Worm (Caenorhabditis elegans) whole organism, late embryonic: ENCODE measurements around the gene F49H12.4.
A peak's percentile ranks its signal among the peaks of the same experiment; 100 is the strongest.

ENCODE experiments used
- C08G9.2 ChIP-seq: sonication (generic microtip); optimal IDR thresholded peaks from 2 replicates; lab custom pipeline; 2016; ENCODE audit warnings: mild to moderate bottlenecking, missing genetic modification characterization, moderate library complexity, missing compliant biosample characterization
- F13H6.1 ChIP-seq: sonication (generic microtip); optimal IDR thresholded peaks from 2 replicates; lab custom pipeline; 2016; ENCODE audit warnings: missing genetic modification characterization, missing compliant biosample characterization
- K02D7.2 ChIP-seq: sonication (generic microtip); optimal IDR thresholded peaks from 2 replicates; lab custom pipeline; 2017; ENCODE audit warnings: mild to moderate bottlenecking, missing genetic modification characterization, missing compliant biosample characterization
- K09A11.1 ChIP-seq: sonication (generic microtip); optimal IDR thresholded peaks from 2 replicates; lab custom pipeline; 2017; ENCODE audit warnings: antibody characterized with exemption, mild to moderate bottlenecking, missing genetic modification characterization, missing compliant biosample characterization; ENCODE audit not compliant: insufficient read depth
- ceh-19 ChIP-seq: fragments of 200-800 bp; sonication (Bioruptor generic); optimal IDR thresholded peaks from 2 replicates; lab custom pipeline; 2018; ENCODE audit warnings: mild to moderate bottlenecking, missing genetic modification characterization, missing compliant biosample characterization
- ceh-2 ChIP-seq: sonication (generic microtip); optimal IDR thresholded peaks from 2 replicates; lab custom pipeline; 2016; ENCODE audit warnings: missing genotype, missing genetic modification characterization, missing compliant biosample characterization
- ceh-22 ChIP-seq: sonication (generic microtip); optimal IDR thresholded peaks from 2 replicates; lab custom pipeline; 2017; ENCODE audit warnings: missing biosample characterization, missing genetic modification characterization
- ceh-24 ChIP-seq: sonication (generic microtip); optimal IDR thresholded peaks from 2 replicates; lab custom pipeline; 2016; ENCODE audit warnings: mild to moderate bottlenecking, missing genetic modification characterization, missing compliant biosample characterization
- ceh-30 ChIP-seq: fragments of 150-350 bp; optimal IDR thresholded peaks from 2 replicates; lab custom pipeline; 2014; ENCODE audit warnings: missing biosample characterization, missing genetic modification characterization
- ceh-31 ChIP-seq: sonication (generic microtip); optimal IDR thresholded peaks from 2 replicates; lab custom pipeline; 2016; ENCODE audit warnings: missing genetic modification characterization, missing compliant biosample characterization
- ceh-45 ChIP-seq: fragments of 200-800 bp; sonication (Bioruptor generic); IDR thresholded peaks from 2 replicates; pipeline ENCODE4 v1.3.6; 2022; ENCODE audit warnings: missing genetic modification reagents, missing genetic modification characterization, missing compliant biosample characterization
- ceh-48 ChIP-seq: sonication (generic microtip); optimal IDR thresholded peaks from 2 replicates; lab custom pipeline; 2016; ENCODE audit warnings: missing genetic modification characterization, inconsistent platforms, missing compliant biosample characterization
- ceh-9 ChIP-seq: sonication (generic microtip); optimal IDR thresholded peaks from 2 replicates; lab custom pipeline; 2016; ENCODE audit warnings: mild to moderate bottlenecking, missing genetic modification characterization, inconsistent platforms, missing compliant biosample characterization
- dve-1 ChIP-seq: sonication (generic microtip); optimal IDR thresholded peaks from 2 replicates; lab custom pipeline; 2017; ENCODE audit warnings: antibody characterized with exemption, mild to moderate bottlenecking, missing genetic modification characterization, missing compliant biosample characterization
- elt-2 ChIP-seq: sonication (generic microtip); optimal IDR thresholded peaks from 2 replicates; lab custom pipeline; 2016; ENCODE audit warnings: missing genetic modification reagents, missing genetic modification characterization, missing compliant biosample characterization
- ets-4 ChIP-seq: sonication (generic microtip); optimal IDR thresholded peaks from 2 replicates; lab custom pipeline; 2016; ENCODE audit warnings: missing genetic modification characterization, missing compliant biosample characterization
- eyg-1 ChIP-seq: sonication (generic microtip); optimal IDR thresholded peaks from 2 replicates; lab custom pipeline; 2016; ENCODE audit warnings: missing genotype, missing genetic modification characterization, missing compliant biosample characterization
- fax-1 ChIP-seq: sonication (generic microtip); optimal IDR thresholded peaks from 2 replicates; lab custom pipeline; 2016; ENCODE audit warnings: missing genotype, missing genetic modification characterization, missing compliant biosample characterization
- hlh-30 ChIP-seq: sonication (generic microtip); optimal IDR thresholded peaks from 2 replicates; lab custom pipeline; 2017; ENCODE audit warnings: antibody characterized with exemption, missing genetic modification characterization, missing compliant biosample characterization; ENCODE audit not compliant: insufficient read depth
- lim-6 ChIP-seq: sonication (generic microtip); optimal IDR thresholded peaks from 2 replicates; lab custom pipeline; 2016; ENCODE audit warnings: missing genetic modification characterization, missing compliant biosample characterization
- nfya-1 ChIP-seq: sonication (generic microtip); optimal IDR thresholded peaks from 2 replicates; lab custom pipeline; 2017; ENCODE audit warnings: missing genetic modification characterization, mild to moderate bottlenecking, missing compliant biosample characterization, antibody characterized with exemption, moderate library complexity
- nhr-11 ChIP-seq: fragments of 150-350 bp; optimal IDR thresholded peaks from 2 replicates; lab custom pipeline; 2014; ENCODE audit warnings: missing biosample characterization, missing genetic modification characterization
- npax-4 ChIP-seq: sonication (generic microtip); optimal IDR thresholded peaks from 2 replicates; lab custom pipeline; 2016; ENCODE audit warnings: missing genetic modification characterization, missing compliant biosample characterization
- pha-4 ChIP-seq: fragments of 150-350 bp; optimal IDR thresholded peaks from 2 replicates; lab custom pipeline; 2018; ENCODE audit warnings: missing biosample characterization, missing genetic modification reagents, missing genetic modification characterization
- pqm-1 ChIP-seq: sonication (generic microtip); optimal IDR thresholded peaks from 2 replicates; lab custom pipeline; 2016; ENCODE audit warnings: missing genetic modification characterization, missing compliant biosample characterization
- ref-2 ChIP-seq: sonication (generic microtip); optimal IDR thresholded peaks from 2 replicates; lab custom pipeline; 2016; ENCODE audit warnings: missing genetic modification characterization, missing compliant biosample characterization
- sox-2 ChIP-seq: fragments of 200-800 bp; sonication (Bioruptor generic); IDR thresholded peaks from 2 replicates; pipeline ENCODE4 v1.3.6; 2022; ENCODE audit warnings: missing genetic modification reagents, missing genetic modification characterization, missing compliant biosample characterization
- sox-4 ChIP-seq: sonication (generic microtip); optimal IDR thresholded peaks from 2 replicates; lab custom pipeline; 2017; ENCODE audit warnings: mild to moderate bottlenecking, missing genetic modification characterization, inconsistent platforms, missing compliant biosample characterization
- tbx-2 ChIP-seq: sonication (generic microtip); optimal IDR thresholded peaks from 2 replicates; lab custom pipeline; 2016; ENCODE audit warnings: missing genetic modification characterization, missing compliant biosample characterization
- tbx-7 ChIP-seq: sonication (generic microtip); optimal IDR thresholded peaks from 2 replicates; lab custom pipeline; 2016; ENCODE audit warnings: missing genotype, missing genetic modification characterization, missing compliant biosample characterization
- ttx-3 ChIP-seq: sonication (generic microtip); optimal IDR thresholded peaks from 2 replicates; lab custom pipeline; 2016; ENCODE audit warnings: missing genetic modification reagents, missing genetic modification characterization, missing compliant biosample characterization
- unc-42 ChIP-seq: sonication (generic microtip); optimal IDR thresholded peaks from 2 replicates; lab custom pipeline; 2016; ENCODE audit warnings: missing genotype, missing genetic modification characterization, missing compliant biosample characterization
- unc-55 ChIP-seq: sonication (generic microtip); optimal IDR thresholded peaks from 2 replicates; lab custom pipeline; 2017; ENCODE audit warnings: missing biosample characterization, missing genetic modification reagents, missing genetic modification characterization
- zip-5 ChIP-seq: sonication (generic microtip); optimal IDR thresholded peaks from 2 replicates; lab custom pipeline; 2016; ENCODE audit warnings: missing genetic modification characterization, missing compliant biosample characterization

Gene F49H12.4

DNA sequence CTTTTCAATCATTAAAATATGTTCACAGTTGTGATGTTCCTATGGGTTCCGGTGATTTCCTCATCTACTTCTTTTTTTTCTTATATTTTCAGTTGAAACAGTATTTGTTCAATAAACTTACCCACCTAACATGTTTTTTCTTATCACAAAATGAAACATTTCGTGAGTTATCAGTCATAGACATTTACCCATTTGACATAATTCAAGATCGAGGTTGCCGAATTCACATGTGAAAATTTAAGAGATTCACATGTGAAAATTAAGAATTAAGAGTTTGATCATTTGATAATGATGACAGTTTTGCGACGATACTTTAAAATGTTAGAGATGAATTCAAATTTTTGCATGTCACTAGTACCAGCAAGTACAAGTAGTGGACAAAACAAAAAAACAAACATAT, 27.8 kb downstream of the F49H12.4 start:
- TF ChIP-seq eyg-1 (tag; lab: Kevin White, UChicago) (no peak), elt-2 (tag; lab: Kevin White, UChicago) (peak; percentile 35)
- TF ChIP-seq, all 69 proteins: peak for 1

DNA sequence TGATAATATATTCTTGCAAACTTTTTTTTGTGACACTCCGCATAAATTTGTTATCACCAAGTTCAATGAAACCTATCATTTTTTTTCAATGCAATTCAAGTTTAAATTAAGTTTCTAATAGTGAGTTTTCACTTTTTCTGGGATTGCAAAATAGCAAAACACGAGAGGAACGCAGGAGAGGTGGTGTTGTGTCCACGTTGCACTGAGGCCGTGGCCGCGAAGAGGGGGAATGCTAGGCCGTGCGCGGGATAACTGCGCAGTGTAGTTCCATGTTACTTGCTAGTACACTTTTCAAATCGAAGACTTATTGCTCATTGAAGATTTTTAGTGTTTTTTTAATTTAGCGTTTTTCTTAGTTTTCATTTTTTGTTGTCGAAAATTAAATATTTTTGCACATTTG, 28.5 kb downstream of the F49H12.4 start:
- TF ChIP-seq ceh-2 = peak; percentile 26
- TF ChIP-seq ref-2 (tag; lab: Kevin White, UChicago) = peak; percentile 43
- TF ChIP-seq C08G9.2 (tag; lab: Kevin White, UChicago) = peak; percentile 65
- TF ChIP-seq pqm-1 (tag; lab: Kevin White, UChicago) = no peak
- no peak for TF ChIP-seq sox-4
- TF ChIP-seq K02D7.2 (tag; lab: Kevin White, UChicago) = no peak
- peak; percentile 58 for TF ChIP-seq tbx-2 (tag; lab: Kevin White, UChicago)
- TF ChIP-seq elt-2 (tag; lab: Kevin White, UChicago) = peak; percentile 21
- no peak for TF ChIP-seq sox-2
- TF ChIP-seq ets-4 (tag; lab: Kevin White, UChicago) = no peak
- TF ChIP-seq F13H6.1 (tag; lab: Kevin White, UChicago) = no peak
- no peak for TF ChIP-seq zip-5 (tag; lab: Kevin White, UChicago)
- no peak for TF ChIP-seq unc-42 (tag; lab: Kevin White, UChicago)
- TF ChIP-seq ceh-31 = peak; percentile 57
- no peak for TF ChIP-seq lim-6 (tag; lab: Kevin White, UChicago)
- no peak for TF ChIP-seq dve-1 (tag; lab: Kevin White, UChicago)
- peak; percentile 44 for TF ChIP-seq tbx-7
- TF ChIP-seq ceh-48 (tag; lab: Kevin White, UChicago) = no peak

DNA sequence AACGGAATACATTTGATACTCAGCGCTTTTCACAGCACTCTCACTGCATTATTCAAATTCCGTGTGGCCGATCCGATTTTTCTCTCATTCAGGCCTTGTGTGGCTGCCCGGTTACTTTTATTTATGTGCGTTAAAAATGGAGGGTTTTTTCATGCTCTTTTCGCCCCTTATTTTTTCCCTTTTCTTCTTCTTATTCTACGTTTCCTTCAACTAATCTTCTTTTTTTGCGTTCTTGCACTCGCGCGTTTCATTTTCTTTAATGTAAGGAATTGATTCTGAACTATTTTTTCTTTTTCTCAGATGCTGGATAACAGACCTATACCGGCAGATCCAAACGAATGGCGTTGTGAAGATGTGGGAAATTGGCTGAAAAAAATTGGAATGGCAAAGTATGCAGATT, 29.0 kb downstream of the F49H12.4 start, which contains the start of gene F53B1.2:
F53B1.2 (plus strand) TSS at position 301 of the 400 bp plus-strand sequence.
- TF ChIP-seq ceh-9 (tag; lab: Kevin White, UChicago) (no peak), fax-1 (tag; lab: Kevin White, UChicago) (no peak), ttx-3 (tag; lab: Kevin White, UChicago) (no peak), lim-6 (tag; lab: Kevin White, UChicago) (no peak), ceh-45 (GFP tag; lab: Robert Waterston, UW) (no peak), ceh-30 (tag; lab: Kevin White, UChicago) (no peak), ceh-22 (tag; lab: Kevin White, UChicago) (no peak), nfya-1 (no peak), ceh-19 (GFP tag; lab: Kevin White, UChicago) (no peak), hlh-30 (tag; lab: Kevin White, UChicago) (no peak), nhr-11 (tag; lab: Kevin White, UChicago) (no peak), unc-55 (GFP tag; lab: Kevin White, UChicago) (no peak), F13H6.1 (tag; lab: Kevin White, UChicago) (no peak), pha-4 (tag; lab: Kevin White, UChicago) (no peak), K09A11.1 (tag; lab: Kevin White, UChicago) (no peak), dve-1 (tag; lab: Kevin White, UChicago) (no peak), npax-4 (no peak), ceh-24 (tag; lab: Kevin White, UChicago) (no peak)

DNA sequence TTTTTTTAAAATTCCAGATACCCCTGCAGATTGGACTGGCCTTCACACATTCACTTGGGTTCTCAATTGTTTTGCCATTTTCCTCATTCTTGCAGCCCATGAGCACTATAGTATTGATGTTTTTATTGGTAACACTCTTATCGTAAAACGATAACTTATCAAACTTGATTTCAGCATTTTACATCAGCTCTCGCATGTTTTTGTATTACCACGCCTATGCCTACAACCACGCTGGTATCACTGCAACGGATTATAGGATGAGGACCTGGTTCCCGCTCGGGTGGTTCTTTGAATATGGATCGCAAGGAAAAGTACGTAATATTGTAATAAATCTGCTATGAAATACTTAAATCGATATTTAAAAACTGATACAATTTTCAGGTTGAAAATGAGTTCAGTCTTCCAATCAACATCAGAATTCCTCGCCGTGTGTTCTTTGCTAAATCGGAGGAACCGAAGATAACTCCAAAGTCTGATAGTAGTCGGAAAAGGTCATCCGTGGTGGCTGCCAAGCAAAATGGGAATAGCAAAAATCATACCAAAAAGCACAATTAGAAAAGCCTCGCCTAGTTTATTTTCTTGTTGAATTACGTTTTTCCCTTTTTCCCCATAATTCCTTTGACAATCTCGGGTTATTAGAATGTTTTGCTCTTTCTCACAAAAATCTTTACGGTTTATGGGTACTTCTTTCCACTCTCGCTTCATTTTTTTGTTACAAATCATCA, 31.1 kb downstream of the F49H12.4 start:
- TF ChIP-seq C08G9.2 (tag; lab: Kevin White, UChicago) (no peak), K09A11.1 (tag; lab: Kevin White, UChicago) (no peak)
- TF ChIP-seq, all 69 proteins: peak for 0
